Fruit fly (Drosophila melanogaster): Measurements from ENCODE around the gene CG33985.

Gene CG33985

dm6 chr3L:15516440-15516839, 10.2 kb downstream of the CG33985 start:
- TF ChIP-seq Sry-δ (GFP tag; optimal IDR thresholded peaks at IDR 0.05): peak; percentile 38
- TF ChIP-seq CG3995 (GFP tag; optimal IDR thresholded peaks at IDR 0.05): peak; percentile 30
- TF ChIP-seq Dp (GFP tag; optimal IDR thresholded peaks at IDR 0.05): peak; percentile 12
- TF ChIP-seq B-H1 (GFP tag; IDR thresholded peaks at IDR 0.05): no peak
- TF ChIP-seq pzg (GFP tag; optimal IDR thresholded peaks at IDR 0.05): peak; percentile 13
- TF ChIP-seq CG14050 (GFP tag; IDR thresholded peaks at IDR 0.05): no peak
- TF ChIP-seq MBD-R2 (GFP tag; IDR thresholded peaks at IDR 0.05): peak; percentile 34; the same call in 1 of the 2 replicates
- TF ChIP-seq CG16815 (GFP tag; optimal IDR thresholded peaks at IDR 0.05): no peak
- no peak for TF ChIP-seq ato (GFP tag; IDR thresholded peaks at IDR 0.05; ENCODE audit: partially characterized antibody)
- TF ChIP-seq chm (GFP tag; IDR thresholded peaks at IDR 0.05): no peak
- TF ChIP-seq slp2 (GFP tag; optimal IDR thresholded peaks at IDR 0.05): no peak
- no peak; the same call in 1 of the 2 replicates for TF ChIP-seq amos (GFP tag; IDR thresholded peaks at IDR 0.05; ENCODE audit: partially characterized antibody)
- peak; percentile 14; the same call in 1 of the 3 replicates for TF ChIP-seq CG2199 (GFP tag; IDR thresholded peaks at IDR 0.05)
- TF ChIP-seq Dll (GFP tag; IDR thresholded peaks at IDR 0.05; ENCODE audit: partially characterized antibody): peak; percentile 50; the same call in 1 of the 4 replicates
- TF ChIP-seq Rfx (GFP tag; IDR thresholded peaks at IDR 0.05): 0 out of 2 replicates have a peak, but pooled peaks have one; percentile 25
- no peak for TF ChIP-seq nom (GFP tag; optimal IDR thresholded peaks at IDR 0.05)
- TF ChIP-seq Side (GFP tag; optimal IDR thresholded peaks at IDR 0.05): no peak
- TF ChIP-seq unc-4 (GFP tag; IDR thresholded peaks at IDR 0.05; ENCODE audit: partially characterized antibody): 0 out of 2 replicates have a peak, but pooled peaks have one; percentile 36
- no peak for TF ChIP-seq insv (GFP tag; optimal IDR thresholded peaks at IDR 0.05)
- TF ChIP-seq dan (GFP tag; IDR thresholded peaks at IDR 0.05): no peak
- no peak for TF ChIP-seq CG8290 (GFP tag; optimal IDR thresholded peaks at IDR 0.05)
- peak in 1 of 2 experiments; percentile 10 for TF ChIP-seq CG8290 (tag; optimal IDR thresholded peaks at IDR 0.05)
- TF ChIP-seq bigmax (GFP tag; optimal IDR thresholded peaks at IDR 0.05): no peak
- no peak for TF ChIP-seq corto (GFP tag; optimal IDR thresholded peaks at IDR 0.05)
- no peak for TF ChIP-seq hkb (optimal IDR thresholded peaks at IDR 0.05)
- TF ChIP-seq hkb (GFP tag; IDR thresholded peaks at IDR 0.05): no peak
- peak; percentile 55 for TF ChIP-seq CG2116 (GFP tag; optimal IDR thresholded peaks at IDR 0.05)
- no peak for TF ChIP-seq CG2120 (GFP tag; optimal IDR thresholded peaks at IDR 0.05)
- no peak for TF ChIP-seq CG11723 (GFP tag; optimal IDR thresholded peaks at IDR 0.05)
- TF ChIP-seq CG14014 (GFP tag; IDR thresholded peaks at IDR 0.05): peak; percentile 27; the same call in 1 of the 2 replicates
- TF ChIP-seq salm (tag; optimal IDR thresholded peaks at IDR 0.05): no peak
- peak in 1 of 3 experiments; percentile 57 for TF ChIP-seq lola (GFP tag; optimal IDR thresholded peaks at IDR 0.05)
- no peak for TF ChIP-seq ase (GFP tag; IDR thresholded peaks at IDR 0.05)
- TF ChIP-seq CG7839 (tag; optimal IDR thresholded peaks at IDR 0.05): no peak
- peak; percentile 43; the same call in 2 of the 3 replicates for TF ChIP-seq CG34224 (GFP tag; IDR thresholded peaks at IDR 0.05; ENCODE audit: partially characterized antibody)
- TF ChIP-seq Med (GFP tag): peak; percentile 54
- no peak for TF ChIP-seq lov (optimal IDR thresholded peaks at IDR 0.05)
- TF ChIP-seq lov (GFP tag; IDR thresholded peaks at IDR 0.05): no peak
- peak; percentile 7 for TF ChIP-seq HmgZ (tag; optimal IDR thresholded peaks at IDR 0.05)
- no peak for TF ChIP-seq gt (GFP tag; IDR thresholded peaks at IDR 0.05)
- TF ChIP-seq Ravus (GFP tag; IDR thresholded peaks at IDR 0.05): no peak
- no peak for TF ChIP-seq CG18599 (GFP tag; optimal IDR thresholded peaks at IDR 0.05)
- no peak for TF ChIP-seq btn (GFP tag; optimal IDR thresholded peaks at IDR 0.05)
- 0 out of 3 replicates have a peak, but pooled peaks have one; percentile 36 for TF ChIP-seq Doc3 (GFP tag; IDR thresholded peaks at IDR 0.05; ENCODE audit: partially characterized antibody)
- no peak for TF ChIP-seq Oli (tag; optimal IDR thresholded peaks at IDR 0.05)
- peak; percentile 66 for TF ChIP-seq BEAF-32 (GFP tag; optimal IDR thresholded peaks at IDR 0.05)
- peak; percentile 36; the same call in 1 of the 2 replicates for TF ChIP-seq CG13287 (GFP tag; IDR thresholded peaks at IDR 0.05; ENCODE audit: partially characterized antibody)
- peak; percentile 34 for TF ChIP-seq Bgb (GFP tag; IDR thresholded peaks at IDR 0.05; ENCODE audit: partially characterized antibody)
- TF ChIP-seq CG12155 (GFP tag; optimal IDR thresholded peaks at IDR 0.05): no peak
- no peak for TF ChIP-seq CG10431 (GFP tag; optimal IDR thresholded peaks at IDR 0.05)

All from whole organism, embryonic.